Fruit fly (Drosophila melanogaster) S2 (cell line): ENCODE data around the gene cas.

Experiments used
- CG8478 ChIP-seq: fragments of >200 bp; optimal IDR thresholded peaks from 2 replicates; lab custom pipeline; 2018
- CTCF ChIP-seq, 2 experiments: fragments of >200 bp; optimal IDR thresholded peaks; 2 replicates each; lab custom pipeline; 2018

- TF ChIP-seq CG8478 (lab: Kevin White, UChicago) (no peak), CTCF (optimal IDR thresholded peaks at IDR 0.05; lab: Kevin White, UChicago) (no peak)
These were observed 32.0 kb downstream of the cas start for dm6 chr3R:5684550-5685118.
